Worm (Caenorhabditis elegans): ENCODE measurements around the gene ZK285.2.

The ZK285.2 gene

ce11 chrV:16055031-16055430 lies 8.4 kb downstream of the ZK285.2 start, which contains the start of gene F14H3.4:
Gene F14H3.4 (minus strand): TSS chrV:16055072.
- TF ChIP-seq dao-5 (tag; optimal IDR thresholded peaks at IDR 0.05), result no peak
- TF ChIP-seq W03F9.2 (tag; optimal IDR thresholded peaks at IDR 0.05), result no peak
- TF ChIP-seq him-1 (tag; optimal IDR thresholded peaks at IDR 0.05), result no peak

DNA sequence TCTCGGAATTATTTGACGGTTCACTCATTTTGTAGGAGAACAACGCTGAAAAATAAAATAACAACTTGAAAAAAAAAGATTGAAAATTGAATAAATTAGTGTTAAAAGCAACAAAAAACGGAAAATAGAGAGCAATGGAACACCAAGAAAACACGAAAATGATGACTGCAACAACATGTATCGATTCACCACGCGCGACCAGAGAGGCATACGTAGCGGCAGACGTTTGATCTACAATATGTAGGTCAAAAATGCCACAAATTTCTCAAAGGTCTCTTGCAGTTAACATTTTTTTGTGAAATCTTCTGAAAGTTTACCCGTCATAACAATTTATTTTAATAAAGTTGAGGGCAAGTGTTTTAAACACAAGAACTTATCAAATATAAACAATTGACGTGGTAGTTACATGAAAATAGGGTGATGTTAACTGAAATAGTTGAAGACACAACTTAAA lies 10.4 kb downstream of the ZK285.2 start, which contains the start of gene F14H3.5:
Gene F14H3.5 (minus strand): TSS at position 51 of the 454 bp plus-strand sequence.
- TF ChIP-seq dao-5 (tag; optimal IDR thresholded peaks at IDR 0.05), result no peak
- TF ChIP-seq him-1 (tag; optimal IDR thresholded peaks at IDR 0.05), result no peak

DNA sequence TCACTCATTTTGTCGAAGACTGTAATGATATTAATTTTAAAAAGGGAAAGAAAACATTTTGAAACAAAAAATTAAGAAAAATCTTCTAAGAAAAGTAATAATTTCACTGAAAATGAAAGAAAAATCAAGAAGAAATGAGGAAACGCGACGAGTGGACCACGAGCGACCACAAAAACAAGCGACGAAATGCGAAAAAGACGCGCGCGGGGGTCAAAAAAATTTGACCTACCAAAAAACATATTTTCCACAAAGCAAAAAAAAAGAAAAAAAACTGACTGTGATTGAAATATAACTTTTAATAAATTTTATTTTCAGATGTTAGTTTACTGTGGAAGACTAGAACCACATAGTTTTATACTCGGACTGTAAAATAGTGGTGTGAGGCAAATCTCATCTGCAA lies 12.2 kb downstream of the ZK285.2 start, which contains the start of gene F14H3.6:
Gene F14H3.6 (minus strand): TSS at position 22 of the 400 bp plus-strand sequence.
- TF ChIP-seq dao-5 (tag; optimal IDR thresholded peaks at IDR 0.05) (no peak), W03F9.2 (tag; optimal IDR thresholded peaks at IDR 0.05) (no peak), him-1 (tag; optimal IDR thresholded peaks at IDR 0.05) (no peak)

- no peak for TF ChIP-seq W03F9.2 (tag; optimal IDR thresholded peaks at IDR 0.05)
- no peak for TF ChIP-seq dao-5 (tag; optimal IDR thresholded peaks at IDR 0.05)
- no peak for TF ChIP-seq him-1 (tag; optimal IDR thresholded peaks at IDR 0.05)
Observed at ce11 chrV:16060135-16060534, 13.5 kb downstream of the ZK285.2 start, which contains the start of gene F14H3.15. Gene F14H3.15 (minus strand): TSS chrV:16060235.

ce11 chrV:16061993-16062392 lies 15.3 kb downstream of the ZK285.2 start, which contains the start of gene fbxa-100:
Gene fbxa-100 (minus strand): TSS chrV:16062093.
- no peak for TF ChIP-seq W03F9.2 (tag; optimal IDR thresholded peaks at IDR 0.05)
- TF ChIP-seq him-1 (tag; optimal IDR thresholded peaks at IDR 0.05), result no peak
- TF ChIP-seq dao-5 (tag; optimal IDR thresholded peaks at IDR 0.05), result no peak

DNA sequence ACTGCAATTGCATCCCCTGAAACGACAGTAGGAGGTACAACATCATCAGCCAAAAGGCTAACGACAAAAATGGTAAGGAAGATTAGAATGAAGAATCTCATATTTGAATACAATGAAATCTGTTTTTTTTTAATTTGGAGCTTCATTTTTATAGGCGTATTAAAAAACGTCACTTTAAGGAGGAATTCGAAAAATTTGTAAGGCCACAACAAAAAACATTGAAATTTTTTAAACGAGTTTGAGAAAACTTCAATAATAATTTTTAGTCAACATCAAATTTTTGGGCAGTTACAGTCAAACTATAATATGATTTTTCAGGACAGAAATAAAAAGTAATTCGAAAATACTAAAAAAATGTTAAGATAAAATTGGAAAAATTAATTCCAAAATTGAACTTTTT lies 16.1 kb downstream of the ZK285.2 start, which contains the start of gene F14H3.14:
Gene F14H3.14 (minus strand): TSS at position 101 of the 400 bp plus-strand sequence.
- TF ChIP-seq dao-5 (tag; optimal IDR thresholded peaks at IDR 0.05) (no peak), him-1 (tag; optimal IDR thresholded peaks at IDR 0.05) (no peak), W03F9.2 (tag; optimal IDR thresholded peaks at IDR 0.05) (no peak)

DNA sequence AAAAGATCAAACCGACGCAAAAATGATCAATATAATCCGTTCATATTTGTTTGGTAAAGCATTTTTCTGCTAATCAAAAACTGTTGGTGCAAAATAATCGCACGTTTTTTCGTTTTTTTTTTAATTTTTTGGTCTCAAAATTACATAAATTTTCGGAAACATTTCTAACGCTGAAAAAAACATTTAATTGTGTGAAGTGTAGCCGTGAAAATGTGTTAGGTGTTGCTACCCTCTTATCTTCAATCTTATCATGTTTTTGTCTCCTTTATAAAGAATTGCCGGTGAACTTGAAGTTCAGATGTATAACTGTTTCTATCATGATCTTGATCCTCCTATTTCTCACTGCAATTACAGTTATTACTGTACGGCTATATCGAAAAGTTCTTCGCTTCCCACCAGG lies 22.3 kb downstream of the ZK285.2 start, which contains the start of gene cyp-35D1:
Gene cyp-35D1 (plus strand): TSS at position 301 of the 400 bp plus-strand sequence.
- no peak for TF ChIP-seq W03F9.2 (tag; optimal IDR thresholded peaks at IDR 0.05)
- no peak for TF ChIP-seq dao-5 (tag; optimal IDR thresholded peaks at IDR 0.05)
- no peak for TF ChIP-seq him-1 (tag; optimal IDR thresholded peaks at IDR 0.05)

DNA sequence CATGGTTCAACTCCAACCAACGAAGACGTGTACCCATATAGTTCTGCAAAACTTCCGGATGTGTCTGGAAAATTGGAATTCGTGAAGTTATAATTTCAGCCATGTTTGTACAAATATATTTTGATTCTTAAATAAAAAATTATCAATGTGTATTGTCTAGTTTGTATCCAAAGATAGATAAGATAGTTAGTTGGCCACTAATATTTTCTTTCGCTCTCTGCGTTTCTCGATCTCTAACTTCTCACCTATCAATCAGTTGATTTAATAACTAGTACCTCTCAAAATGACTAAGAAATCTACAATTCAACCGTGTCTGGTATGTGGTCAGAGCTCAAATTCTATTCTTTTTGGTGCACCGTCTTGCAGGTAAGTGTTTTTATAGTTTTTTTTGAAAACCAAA lies 24.5 kb downstream of the ZK285.2 start, which contains the start of gene nhr-176:
Gene nhr-176 (plus strand): TSS at position 159 of the 400 bp plus-strand sequence.
- TF ChIP-seq dao-5 (tag; optimal IDR thresholded peaks at IDR 0.05) (no peak), him-1 (tag; optimal IDR thresholded peaks at IDR 0.05) (no peak), W03F9.2 (tag; optimal IDR thresholded peaks at IDR 0.05) (no peak)

DNA sequence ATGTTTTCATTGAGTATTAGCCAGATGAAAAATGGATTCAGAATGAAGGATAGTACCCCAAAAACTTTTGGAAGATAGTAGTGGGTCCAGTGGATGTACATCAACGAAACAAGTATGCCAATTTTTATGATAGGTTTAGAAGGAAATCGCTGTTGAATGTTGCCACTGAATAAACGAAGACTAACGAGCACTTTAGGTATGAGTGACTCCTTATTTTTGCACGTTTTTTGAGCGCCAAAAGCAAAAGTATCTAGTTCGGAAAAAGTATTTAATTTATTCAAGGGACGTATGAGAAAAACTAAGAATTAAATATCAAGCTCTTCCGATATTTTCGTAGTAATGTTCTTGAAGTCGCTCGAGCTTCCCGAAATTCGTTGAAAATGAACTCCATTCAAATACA lies 27.2 kb downstream of the ZK285.2 start, which contains the start of gene srj-10:
Gene srj-10 (minus strand): TSS at position 101 of the 400 bp plus-strand sequence.
- TF ChIP-seq him-1 (tag; optimal IDR thresholded peaks at IDR 0.05), result no peak
- TF ChIP-seq dao-5 (tag; optimal IDR thresholded peaks at IDR 0.05), result no peak
- no peak for TF ChIP-seq W03F9.2 (tag; optimal IDR thresholded peaks at IDR 0.05)

- TF ChIP-seq him-1 (tag; optimal IDR thresholded peaks at IDR 0.05), result no peak
- TF ChIP-seq dao-5 (tag; optimal IDR thresholded peaks at IDR 0.05), result no peak
- TF ChIP-seq W03F9.2 (tag; optimal IDR thresholded peaks at IDR 0.05), result no peak
Observed at ce11 chrV:16075250-16075709, 28.6 kb downstream of the ZK285.2 start, which contains the start of the genes F14H3.12 and srj-29. Gene F14H3.12 (minus strand): TSS chrV:16075323. Gene srj-29 (plus strand): TSS chrV:16075659.

ce11 chrV:16080039-16080438 lies 33.4 kb downstream of the ZK285.2 start:
- TF ChIP-seq W03F9.2 (tag; optimal IDR thresholded peaks at IDR 0.05) (no peak), dao-5 (tag; optimal IDR thresholded peaks at IDR 0.05) (no peak), him-1 (tag; optimal IDR thresholded peaks at IDR 0.05) (no peak)

DNA sequence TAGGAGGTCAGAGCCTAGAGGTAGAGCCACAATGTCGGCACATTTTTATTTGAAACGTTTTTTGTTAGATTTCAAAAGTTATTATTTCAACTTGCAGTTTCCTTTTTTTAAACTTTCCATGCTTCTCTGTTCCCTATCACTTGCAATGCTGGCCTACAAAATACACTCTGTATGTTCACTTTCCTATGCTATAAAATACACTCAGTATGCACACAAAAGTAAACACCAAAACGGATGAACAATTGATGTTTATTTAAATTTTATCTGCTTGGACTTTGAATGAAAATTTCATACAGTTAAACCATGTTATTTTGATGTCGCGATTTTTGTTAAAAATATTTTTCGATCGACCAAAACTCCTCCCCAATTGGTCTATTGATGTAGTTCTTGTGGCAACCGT lies 34.0 kb downstream of the ZK285.2 start:
- TF ChIP-seq W03F9.2 (tag; optimal IDR thresholded peaks at IDR 0.05), result no peak
- TF ChIP-seq dao-5 (tag; optimal IDR thresholded peaks at IDR 0.05), result no peak
- no peak for TF ChIP-seq him-1 (tag; optimal IDR thresholded peaks at IDR 0.05)

DNA sequence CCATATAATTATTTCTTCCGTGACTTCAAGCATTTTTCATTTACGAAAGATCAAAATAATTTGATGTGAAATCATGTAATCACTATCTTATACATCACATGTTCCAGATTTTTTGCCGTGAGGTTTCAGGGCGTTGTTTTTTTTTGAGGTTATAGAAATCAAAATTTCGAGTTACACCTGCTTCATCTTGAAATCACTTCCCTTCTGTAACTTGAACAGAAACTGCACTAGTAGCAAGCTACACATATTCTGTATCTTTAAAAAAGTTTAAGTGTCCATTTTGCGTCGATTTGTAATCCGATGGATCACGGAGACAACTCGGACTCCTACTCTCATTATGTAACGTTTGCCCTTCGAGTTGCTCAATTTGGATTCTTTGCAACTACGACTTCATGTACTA lies 44.0 kb downstream of the ZK285.2 start, which contains the start of gene F22B8.3:
Gene F22B8.3 (plus strand): TSS at position 301 of the 400 bp plus-strand sequence.
- no peak for TF ChIP-seq W03F9.2 (tag; optimal IDR thresholded peaks at IDR 0.05)
- TF ChIP-seq dao-5 (tag; optimal IDR thresholded peaks at IDR 0.05), result no peak

ce11 chrV:16094284-16094683 lies 47.6 kb downstream of the ZK285.2 start, which contains the start of gene F22B8.7:
Gene F22B8.7 (plus strand): TSS chrV:16094584.
- TF ChIP-seq him-1 (tag; optimal IDR thresholded peaks at IDR 0.05), result no peak
- TF ChIP-seq dao-5 (tag; optimal IDR thresholded peaks at IDR 0.05), result no peak
